Worm (Caenorhabditis elegans) whole organism, mixed stage, embryonic: ENCODE data around the gene nifk-1.
A peak's percentile ranks its signal among the peaks of the same experiment; 100 is the strongest.

Experiments
- blmp-1 ChIP-seq: fragments of 150-350 bp; optimal IDR thresholded peaks from 2 replicates; lab custom pipeline; 2014; ENCODE audit warnings: missing biosample characterization, missing genetic modification characterization
- ceh-43 ChIP-seq: fragments of 200-800 bp; sonication (Bioruptor generic); optimal IDR thresholded peaks from 2 replicates; lab custom pipeline; 2018; ENCODE audit warnings: mild to moderate bottlenecking, missing genetic modification characterization, moderate library complexity, missing compliant biosample characterization
- ceh-83 ChIP-seq: fragments of 200-800 bp; sonication (Bioruptor generic); optimal IDR thresholded peaks from 2 replicates; lab custom pipeline; 2018; ENCODE audit warnings: mild to moderate bottlenecking, missing genetic modification characterization, missing compliant biosample characterization
- cnd-1 ChIP-seq: fragments of 200-800 bp; sonication (Bioruptor generic); optimal IDR thresholded peaks from 2 replicates; lab custom pipeline; 2018; ENCODE audit warnings: mild to moderate bottlenecking, missing genetic modification characterization, missing compliant biosample characterization
- drap-1 ChIP-seq: fragments of 200-800 bp; sonication (Bioruptor generic); optimal IDR thresholded peaks from 3 replicates; lab custom pipeline; 2018; ENCODE audit warnings: mild to moderate bottlenecking, missing genetic modification characterization, missing compliant biosample characterization
- elt-1 ChIP-seq: sonication (generic microtip); optimal IDR thresholded peaks from 2 replicates; lab custom pipeline; 2017; ENCODE audit warnings: missing genetic modification characterization, mild to moderate bottlenecking, missing compliant biosample characterization, antibody characterized with exemption, moderate library complexity, borderline replicate concordance; ENCODE audit not compliant: insufficient read depth
- elt-3 ChIP-seq: fragments of 150-350 bp; optimal IDR thresholded peaks from 2 replicates; lab custom pipeline; 2014; ENCODE audit warnings: missing biosample characterization, missing genetic modification characterization
- flh-1 ChIP-seq: fragments of 200-800 bp; sonication (Bioruptor generic); optimal IDR thresholded peaks from 2 replicates; lab custom pipeline; 2018; ENCODE audit warnings: mild to moderate bottlenecking, missing genetic modification characterization, moderate library complexity, missing compliant biosample characterization
- ham-2 ChIP-seq: fragments of 200-800 bp; sonication (Bioruptor generic); optimal IDR thresholded peaks from 2 replicates; lab custom pipeline; 2018; ENCODE audit warnings: mild to moderate bottlenecking, missing genetic modification characterization, missing compliant biosample characterization
- hlh-1 ChIP-seq: fragments of 150-350 bp; optimal IDR thresholded peaks from 2 replicates; lab custom pipeline; 2014; ENCODE audit warnings: missing biosample characterization, missing genetic modification reagents, missing genetic modification characterization
- lin-13 ChIP-seq: fragments of 150-350 bp; optimal IDR thresholded peaks from 2 replicates; lab custom pipeline; 2014; ENCODE audit warnings: missing biosample characterization, missing genetic modification characterization
- lin-32 ChIP-seq: fragments of 200-800 bp; sonication (Bioruptor generic); optimal IDR thresholded peaks from 2 replicates; lab custom pipeline; 2018; ENCODE audit warnings: mild to moderate bottlenecking, missing genetic modification characterization, missing compliant biosample characterization
- lsy-2 ChIP-seq: fragments of 150-350 bp; optimal IDR thresholded peaks from 2 replicates; lab custom pipeline; 2014; ENCODE audit warnings: missing biosample characterization, missing genetic modification characterization
- mab-5 ChIP-seq: fragments of 150-350 bp; optimal IDR thresholded peaks from 2 replicates; lab custom pipeline; 2014; ENCODE audit warnings: missing biosample characterization, missing genetic modification characterization
- mls-2 ChIP-seq: sonication (generic microtip); optimal IDR thresholded peaks from 2 replicates; lab custom pipeline; 2016; ENCODE audit warnings: mild to moderate bottlenecking, missing genetic modification characterization, moderate library complexity, missing compliant biosample characterization
- nhr-12 ChIP-seq: fragments of 150-350 bp; optimal IDR thresholded peaks from 2 replicates; lab custom pipeline; 2014; ENCODE audit warnings: missing biosample characterization, missing genetic modification characterization
- nhr-2 ChIP-seq: fragments of 150-350 bp; optimal IDR thresholded peaks from 2 replicates; lab custom pipeline; 2014; ENCODE audit warnings: missing biosample characterization, missing genetic modification characterization
- nhr-28 ChIP-seq: fragments of 150-350 bp; optimal IDR thresholded peaks from 2 replicates; lab custom pipeline; 2014; ENCODE audit warnings: missing biosample characterization, missing genetic modification characterization
- nhr-76 ChIP-seq: sonication (generic microtip); optimal IDR thresholded peaks from 2 replicates; lab custom pipeline; 2017; ENCODE audit warnings: missing biosample characterization, missing genetic modification characterization
- pha-4 ChIP-seq: fragments of 150-350 bp; optimal IDR thresholded peaks from 2 replicates; lab custom pipeline; 2018; ENCODE audit warnings: missing biosample characterization, missing genetic modification reagents, missing genetic modification characterization
- snpc-4 ChIP-seq: fragments of 150-350 bp; optimal IDR thresholded peaks from 2 replicates; lab custom pipeline; 2014; ENCODE audit warnings: missing biosample characterization, missing genetic modification characterization
- sptf-1 ChIP-seq: sonication (generic microtip); optimal IDR thresholded peaks from 2 replicates; lab custom pipeline; 2017; ENCODE audit warnings: mild to moderate bottlenecking, missing genetic modification characterization, moderate library complexity, missing compliant biosample characterization
- tbx-8 ChIP-seq: fragments of 200-800 bp; sonication (Bioruptor generic); optimal IDR thresholded peaks from 2 replicates; lab custom pipeline; 2018; ENCODE audit warnings: mild to moderate bottlenecking, missing genetic modification characterization, moderate library complexity, missing compliant biosample characterization
- unc-120 ChIP-seq: sonication (generic microtip); optimal IDR thresholded peaks from 2 replicates; lab custom pipeline; 2017; ENCODE audit warnings: missing genetic modification characterization, missing compliant biosample characterization; ENCODE audit not compliant: poor library complexity, severe bottlenecking
- unc-39 ChIP-seq: fragments of 150-350 bp; optimal IDR thresholded peaks from 2 replicates; lab custom pipeline; 2014; ENCODE audit warnings: missing biosample characterization, missing genetic modification characterization
- unc-62 ChIP-seq: fragments of 150-350 bp; optimal IDR thresholded peaks from 2 replicates; lab custom pipeline; 2014; ENCODE audit warnings: missing biosample characterization, missing genetic modification reagents, missing genetic modification characterization
- zip-8 ChIP-seq: fragments of 150-350 bp; optimal IDR thresholded peaks from 2 replicates; lab custom pipeline; 2014; ENCODE audit warnings: missing biosample characterization, missing genetic modification characterization
- ztf-11 ChIP-seq: fragments of 150-350 bp; optimal IDR thresholded peaks from 2 replicates; lab custom pipeline; 2014; ENCODE audit warnings: missing biosample characterization, missing genetic modification characterization

nifk-1 gene

ce11 chrIII:4688356-4688755 is 4.8 kb downstream of the nifk-1 start, which contains the start of gene tag-243:
TSS of gene tag-243 (minus strand) at chrIII:4688456.
- TF ChIP-seq ham-2 (GFP tag; lab: Kevin White, UChicago) (no peak), elt-3 (tag; lab: Kevin White, UChicago) (no peak), pha-4 (tag; lab: Kevin White, UChicago) (no peak), mls-2 (tag; lab: Kevin White, UChicago) (no peak), lin-13 (tag; lab: Kevin White, UChicago) (no peak), ceh-43 (GFP tag; lab: Kevin White, UChicago) (no peak), nhr-12 (tag; lab: Kevin White, UChicago) (no peak), drap-1 (GFP tag; lab: Kevin White, UChicago) (no peak), mab-5 (tag; lab: Kevin White, UChicago) (no peak), nhr-2 (tag; lab: Kevin White, UChicago) (no peak), elt-1 (tag; lab: Kevin White, UChicago) (no peak), unc-120 (tag; lab: Kevin White, UChicago) (no peak), hlh-1 (tag; lab: Kevin White, UChicago) (no peak), cnd-1 (tag; lab: Kevin White, UChicago) (no peak), nhr-76 (tag; lab: Kevin White, UChicago) (no peak), lsy-2 (no peak)

- TF ChIP-seq unc-62 (peak; percentile 60), snpc-4 (tag; lab: Kevin White, UChicago) (no peak)
- TF ChIP-seq, all 35 proteins: peak for 1
Measured at ce11 chrIII:4687134-4687533, 6.0 kb downstream of the nifk-1 start.

ce11 chrIII:4679963-4680484 is 13.1 kb downstream of the nifk-1 start, which contains the start of gene srg-11:
TSS of gene srg-11 (plus strand) at chrIII:4680013.
- TF ChIP-seq lin-32 (GFP tag; lab: Kevin White, UChicago) (no peak), cnd-1 (tag; lab: Kevin White, UChicago) (no peak), elt-3 (tag; lab: Kevin White, UChicago) (no peak), zip-8 (no peak), elt-1 (tag; lab: Kevin White, UChicago) (no peak), lsy-2 (no peak), nhr-2 (tag; lab: Kevin White, UChicago) (no peak), blmp-1 (tag; lab: Kevin White, UChicago) (no peak)

- TF ChIP-seq ceh-83 (GFP tag; lab: Kevin White, UChicago) (no peak), unc-120 (tag; lab: Kevin White, UChicago) (no peak), lin-32 (GFP tag; lab: Kevin White, UChicago) (no peak), nhr-28 (tag; lab: Kevin White, UChicago) (no peak), ceh-43 (GFP tag; lab: Kevin White, UChicago) (no peak), snpc-4 (tag; lab: Kevin White, UChicago) (no peak), zip-8 (no peak)
Measured at ce11 chrIII:4677466-4677865, 15.6 kb downstream of the nifk-1 start, which contains the start of gene srg-10. TSS of gene srg-10 (plus strand) at chrIII:4677766.

- TF ChIP-seq elt-3 (tag; lab: Kevin White, UChicago) (no peak), pha-4 (tag; lab: Kevin White, UChicago) (no peak)
Measured at ce11 chrIII:4671949-4672348, 21.2 kb downstream of the nifk-1 start, which contains the start of gene srg-13. TSS of gene srg-13 (plus strand) at chrIII:4672249.

- no peak for TF ChIP-seq unc-39
- TF ChIP-seq flh-1 = no peak
- no peak for TF ChIP-seq ztf-11
- no peak for TF ChIP-seq cnd-1 (tag; lab: Kevin White, UChicago)
- TF ChIP-seq sptf-1 = no peak
Measured at ce11 chrIII:4671491-4671890, 21.6 kb downstream of the nifk-1 start, which contains the start of gene T23F11.11. TSS of gene T23F11.11 (minus strand) at chrIII:4671591.

ce11 chrIII:4668073-4668472 is 25.0 kb downstream of the nifk-1 start:
- TF ChIP-seq mls-2 (tag; lab: Kevin White, UChicago) (no peak), ztf-11 (no peak), mab-5 (tag; lab: Kevin White, UChicago) (no peak), unc-120 (tag; lab: Kevin White, UChicago) (no peak), unc-39 (no peak), ceh-43 (GFP tag; lab: Kevin White, UChicago) (no peak), blmp-1 (tag; lab: Kevin White, UChicago) (no peak), unc-62 (no peak), tbx-8 (GFP tag; lab: Kevin White, UChicago) (no peak)
- TF ChIP-seq, all 35 proteins: peak for 0
